Worm (Caenorhabditis elegans): Measurements from ENCODE around the gene F42F12.14.

- TF ChIP-seq ceh-36 (tag; optimal IDR thresholded peaks at IDR 0.05) = peak; percentile 60
- TF ChIP-seq hmg-4 (GFP tag; optimal IDR thresholded peaks at IDR 0.05) = peak; percentile 66
- no peak for TF ChIP-seq ama-1 (optimal IDR thresholded peaks at IDR 0.05)
- TF ChIP-seq aly-1 (tag; optimal IDR thresholded peaks at IDR 0.05) = peak; percentile 59
- TF ChIP-seq B0310.2 (tag; optimal IDR thresholded peaks at IDR 0.05) = peak; percentile 39
- peak; percentile 82 for TF ChIP-seq tbx-11 (GFP tag; IDR thresholded peaks at IDR 0.05)
- peak; percentile 60; the same call in 1 of the 2 replicates for TF ChIP-seq tbx-37 (GFP tag; conservative IDR thresholded peaks at IDR 0.05)
- peak; percentile 55 for TF ChIP-seq ceh-13 (GFP tag; optimal IDR thresholded peaks at IDR 0.05)
Observed at ce11 chrX:12367498-12367897, 19.1 kb downstream of the F42F12.14 start.

Data from whole organism, early embryonic.